Worm (Caenorhabditis elegans): ENCODE measurements around the gene C09E7.4.

- TF ChIP-seq W03F9.2 (tag; optimal IDR thresholded peaks at IDR 0.05) (no peak), him-1 (tag; optimal IDR thresholded peaks at IDR 0.05) (no peak), dao-5 (tag; optimal IDR thresholded peaks at IDR 0.05) (no peak)
Observed at ce11 chrIII:6532647-6533046, 4.1 kb downstream of the C09E7.4 start, which contains the start of gene srxa-5.

Measured in whole organism, L4/young adult.